Worm (Caenorhabditis elegans) whole organism, late embryonic: ENCODE results near the gene Y49A3A.3.

ENCODE experiments used
- F13H6.1 ChIP-seq: sonication (generic microtip); optimal IDR thresholded peaks from 2 replicates; lab custom pipeline; 2016; ENCODE audit warnings: missing genetic modification characterization, missing compliant biosample characterization
- Y22D7AL.16 ChIP-seq: sonication (generic microtip); optimal IDR thresholded peaks from 2 replicates; lab custom pipeline; 2016; ENCODE audit warnings: missing genetic modification characterization, missing compliant biosample characterization
- ceh-14 ChIP-seq: sonication (generic microtip); optimal IDR thresholded peaks from 2 replicates; lab custom pipeline; 2016; ENCODE audit warnings: missing genotype, missing genetic modification characterization, missing compliant biosample characterization
- ceh-9 ChIP-seq: sonication (generic microtip); optimal IDR thresholded peaks from 2 replicates; lab custom pipeline; 2016; ENCODE audit warnings: mild to moderate bottlenecking, missing genetic modification characterization, inconsistent platforms, missing compliant biosample characterization
- hlh-6 ChIP-seq: sonication (generic microtip); optimal IDR thresholded peaks from 2 replicates; lab custom pipeline; 2016; ENCODE audit warnings: missing genotype, missing genetic modification characterization, missing compliant biosample characterization
- nhr-11 ChIP-seq: fragments of 150-350 bp; optimal IDR thresholded peaks from 2 replicates; lab custom pipeline; 2014; ENCODE audit warnings: missing biosample characterization, missing genetic modification characterization
- pax-1 ChIP-seq: fragments of 150-350 bp; optimal IDR thresholded peaks from 2 replicates; lab custom pipeline; 2014; ENCODE audit warnings: missing biosample characterization, missing genetic modification characterization
- pha-2 ChIP-seq: sonication (generic microtip); optimal IDR thresholded peaks from 2 replicates; lab custom pipeline; 2017; ENCODE audit warnings: mild to moderate bottlenecking, missing genetic modification characterization, missing compliant biosample characterization
- rnt-1 ChIP-seq: sonication (generic microtip); optimal IDR thresholded peaks from 2 replicates; lab custom pipeline; 2016; ENCODE audit warnings: missing genetic modification characterization, missing compliant biosample characterization
- unc-42 ChIP-seq: sonication (generic microtip); optimal IDR thresholded peaks from 2 replicates; lab custom pipeline; 2016; ENCODE audit warnings: missing genotype, missing genetic modification characterization, missing compliant biosample characterization

DNA sequence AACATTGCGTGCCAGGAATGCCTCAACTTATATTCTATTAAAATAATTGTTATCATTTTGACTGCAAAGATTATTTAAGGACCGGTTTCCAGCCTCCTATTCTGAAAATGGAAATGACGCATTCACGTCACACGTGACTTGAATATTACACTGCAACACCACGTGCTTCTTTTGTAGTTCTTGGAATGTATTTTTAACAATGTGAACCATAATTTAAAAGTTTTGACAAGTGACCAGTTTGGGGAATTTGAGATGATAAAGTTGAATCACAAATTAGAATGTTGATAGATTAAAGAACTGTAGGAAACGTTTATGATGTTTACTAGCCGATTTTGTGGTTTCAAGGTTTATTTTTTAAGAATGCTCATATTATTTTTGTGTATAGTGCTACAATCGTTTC, 12.5 kb upstream of the Y49A3A.3 start, which contains the start of gene F47B8.10:
- TF ChIP-seq hlh-6 (tag; lab: Kevin White, UChicago) (no peak), Y22D7AL.16 (tag; lab: Kevin White, UChicago) (no peak), rnt-1 (tag; lab: Kevin White, UChicago) (no peak), pha-2 (no peak), pax-1 (no peak), ceh-14 (tag; lab: Kevin White, UChicago) (no peak), unc-42 (no peak), nhr-11 (tag; lab: Kevin White, UChicago) (no peak), F13H6.1 (tag; lab: Kevin White, UChicago) (no peak), ceh-9 (tag; lab: Kevin White, UChicago) (no peak)
